Worm (Caenorhabditis elegans) whole organism, midembryonic: ENCODE data around the gene T10B5.3.
A peak's percentile ranks its signal among the peaks of the same experiment; 100 is the strongest.

ENCODE experiments used
- T22C8.4 ChIP-seq: fragments of 200-800 bp; sonication (Bioruptor generic); IDR thresholded peaks from 2 replicates; pipeline ENCODE4 v1.3.6; 2022; ENCODE audit warnings: missing genetic modification characterization, missing compliant biosample characterization
- cog-1 ChIP-seq: sonication (generic microtip); optimal IDR thresholded peaks from 2 replicates; lab custom pipeline; 2016; ENCODE audit warnings: missing genetic modification characterization, missing compliant biosample characterization
- flt-1 ChIP-seq: fragments of 200-800 bp; sonication (Bioruptor generic); IDR thresholded peaks from 2 replicates; pipeline ENCODE4 v1.3.6; 2022; ENCODE audit warnings: missing genetic modification characterization, missing compliant biosample characterization
- klf-2 ChIP-seq: fragments of 200-800 bp; sonication (Bioruptor generic); conservative IDR thresholded peaks from 2 replicates; pipeline ENCODE4 v1.3.6; 2022; ENCODE audit warnings: missing genetic modification reagents, missing genetic modification characterization, missing compliant biosample characterization
- med-1 ChIP-seq: sonication (generic microtip); optimal IDR thresholded peaks from 2 replicates; lab custom pipeline; 2017; ENCODE audit warnings: missing genetic modification characterization, mild to moderate bottlenecking, missing compliant biosample characterization, antibody characterized with exemption, missing genetic modification reagents; ENCODE audit not compliant: insufficient read depth
- ref-1 ChIP-seq: fragments of 200-800 bp; sonication (Bioruptor generic); conservative IDR thresholded peaks from 2 replicates; pipeline ENCODE4 v1.3.6; 2022; ENCODE audit warnings: missing genetic modification reagents, missing genetic modification characterization, missing compliant biosample characterization
- tab-1 ChIP-seq: fragments of 200-800 bp; sonication (Bioruptor generic); IDR thresholded peaks from 2 replicates; pipeline ENCODE4 v1.3.6; 2022; ENCODE audit warnings: missing genetic modification characterization, missing compliant biosample characterization
- ztf-23 ChIP-seq: fragments of 200-800 bp; sonication (Bioruptor generic); IDR thresholded peaks from 2 replicates; pipeline ENCODE4 v1.3.6; 2022; ENCODE audit warnings: missing genetic modification reagents, missing genetic modification characterization, missing compliant biosample characterization
- ztf-29 ChIP-seq: fragments of 200-800 bp; sonication (Bioruptor generic); IDR thresholded peaks from 2 replicates; pipeline ENCODE4 v1.3.6; 2022; ENCODE audit warnings: missing genetic modification reagents, missing genetic modification characterization, missing compliant biosample characterization

Gene T10B5.3

ce11 chrV:1869682-1870081 lies at the start of gene T10B5.3:
Gene T10B5.3, minus strand, starts transcription at chrV:1869782.
- TF ChIP-seq T22C8.4 (no peak), ref-1 (GFP tag; lab: Robert Waterston, UW) (no peak), cog-1 (tag; lab: Kevin White, UChicago) (no peak), tab-1 (GFP tag; lab: Robert Waterston, UW) (no peak), ztf-29 (GFP tag; lab: Robert Waterston, UW) (no peak), klf-2 (GFP tag; lab: Robert Waterston, UW) (no peak), ztf-23 (GFP tag; lab: Robert Waterston, UW) (no peak), med-1 (GFP tag; lab: Kevin White, UChicago) (no peak), flt-1 (GFP tag; lab: Robert Waterston, UW) (no peak)

ce11 chrV:1918030-1918559 lies 48.5 kb upstream of the T10B5.3 start, which contains the start of gene Y32G9A.2:
Gene Y32G9A.2, plus strand, starts transcription at chrV:1918509.
- TF ChIP-seq ztf-29 (GFP tag; lab: Robert Waterston, UW) (no peak), flt-1 (GFP tag; lab: Robert Waterston, UW) (no peak), cog-1 (tag; lab: Kevin White, UChicago) (no peak), tab-1 (GFP tag; lab: Robert Waterston, UW) (no peak), ref-1 (GFP tag; lab: Robert Waterston, UW) (no peak), klf-2 (GFP tag; lab: Robert Waterston, UW) (no peak), med-1 (GFP tag; lab: Kevin White, UChicago) (no peak), T22C8.4 (no peak), ztf-23 (GFP tag; lab: Robert Waterston, UW) (no peak)

ce11 chrV:1911102-1911501 lies 41.5 kb upstream of the T10B5.3 start, which contains the start of gene Y32G9A.3:
Gene Y32G9A.3, plus strand, starts transcription at chrV:1911402.
- TF ChIP-seq cog-1 (tag; lab: Kevin White, UChicago) (no peak), flt-1 (GFP tag; lab: Robert Waterston, UW) (no peak), med-1 (GFP tag; lab: Kevin White, UChicago) (no peak), tab-1 (GFP tag; lab: Robert Waterston, UW) (no peak), T22C8.4 (no peak), ztf-23 (GFP tag; lab: Robert Waterston, UW) (no peak), ref-1 (GFP tag; lab: Robert Waterston, UW) (no peak), klf-2 (GFP tag; lab: Robert Waterston, UW) (no peak), ztf-29 (GFP tag; lab: Robert Waterston, UW) (no peak)

- no peak for TF ChIP-seq med-1 (GFP tag; lab: Kevin White, UChicago)
- TF ChIP-seq ztf-29 (GFP tag; lab: Robert Waterston, UW): no peak
- TF ChIP-seq ztf-23 (GFP tag; lab: Robert Waterston, UW): no peak
- no peak for TF ChIP-seq T22C8.4
- no peak for TF ChIP-seq ref-1 (GFP tag; lab: Robert Waterston, UW)
- TF ChIP-seq klf-2 (GFP tag; lab: Robert Waterston, UW): no peak
- no peak for TF ChIP-seq cog-1 (tag; lab: Kevin White, UChicago)
- TF ChIP-seq flt-1 (GFP tag; lab: Robert Waterston, UW): no peak
- no peak for TF ChIP-seq tab-1 (GFP tag; lab: Robert Waterston, UW)
These were observed 39.0 kb upstream of the T10B5.3 start, which contains the start of gene srp-3 for ce11 chrV:1908542-1908941. Gene srp-3, plus strand, starts transcription at chrV:1908842.

- TF ChIP-seq flt-1 (GFP tag; lab: Robert Waterston, UW): no peak
- no peak for TF ChIP-seq klf-2 (GFP tag; lab: Robert Waterston, UW)
- TF ChIP-seq T22C8.4: no peak
- no peak for TF ChIP-seq tab-1 (GFP tag; lab: Robert Waterston, UW)
These were observed 37.8 kb upstream of the T10B5.3 start, which contains the start of gene Y32G9A.5 for ce11 chrV:1907350-1907749. Gene Y32G9A.5, plus strand, starts transcription at chrV:1907650.

ce11 chrV:1895483-1895882 lies 25.9 kb upstream of the T10B5.3 start, which contains the start of gene nphp-2:
Gene nphp-2, plus strand, starts transcription at chrV:1895783.
- TF ChIP-seq ref-1 (GFP tag; lab: Robert Waterston, UW) (no peak), cog-1 (tag; lab: Kevin White, UChicago) (no peak), klf-2 (GFP tag; lab: Robert Waterston, UW) (no peak), T22C8.4 (no peak), tab-1 (GFP tag; lab: Robert Waterston, UW) (no peak), ztf-23 (GFP tag; lab: Robert Waterston, UW) (no peak)

- TF ChIP-seq med-1 (GFP tag; lab: Kevin White, UChicago): no peak
- peak; percentile 13 for TF ChIP-seq cog-1 (tag; lab: Kevin White, UChicago)
These were observed 23.1 kb upstream of the T10B5.3 start, which contains the start of gene zig-11 for ce11 chrV:1892567-1893277. Gene zig-11, minus strand, starts transcription at chrV:1892939.

- no peak for TF ChIP-seq klf-2 (GFP tag; lab: Robert Waterston, UW)
- no peak for TF ChIP-seq ref-1 (GFP tag; lab: Robert Waterston, UW)
- TF ChIP-seq ztf-29 (GFP tag; lab: Robert Waterston, UW): no peak
- no peak for TF ChIP-seq cog-1 (tag; lab: Kevin White, UChicago)
- TF ChIP-seq tab-1 (GFP tag; lab: Robert Waterston, UW): no peak
- TF ChIP-seq ztf-23 (GFP tag; lab: Robert Waterston, UW): no peak
- no peak for TF ChIP-seq flt-1 (GFP tag; lab: Robert Waterston, UW)
- no peak for TF ChIP-seq T22C8.4
- TF ChIP-seq med-1 (GFP tag; lab: Kevin White, UChicago): no peak
These were observed 20.4 kb upstream of the T10B5.3 start for ce11 chrV:1889996-1890395.

ce11 chrV:1888299-1888698 lies 18.7 kb upstream of the T10B5.3 start:
- TF ChIP-seq ztf-29 (GFP tag; lab: Robert Waterston, UW) (no peak), ztf-23 (GFP tag; lab: Robert Waterston, UW) (no peak), cog-1 (tag; lab: Kevin White, UChicago) (no peak)
